Fruit fly (Drosophila melanogaster): ENCODE measurements around the gene mtgo.

The mtgo gene

DNA sequence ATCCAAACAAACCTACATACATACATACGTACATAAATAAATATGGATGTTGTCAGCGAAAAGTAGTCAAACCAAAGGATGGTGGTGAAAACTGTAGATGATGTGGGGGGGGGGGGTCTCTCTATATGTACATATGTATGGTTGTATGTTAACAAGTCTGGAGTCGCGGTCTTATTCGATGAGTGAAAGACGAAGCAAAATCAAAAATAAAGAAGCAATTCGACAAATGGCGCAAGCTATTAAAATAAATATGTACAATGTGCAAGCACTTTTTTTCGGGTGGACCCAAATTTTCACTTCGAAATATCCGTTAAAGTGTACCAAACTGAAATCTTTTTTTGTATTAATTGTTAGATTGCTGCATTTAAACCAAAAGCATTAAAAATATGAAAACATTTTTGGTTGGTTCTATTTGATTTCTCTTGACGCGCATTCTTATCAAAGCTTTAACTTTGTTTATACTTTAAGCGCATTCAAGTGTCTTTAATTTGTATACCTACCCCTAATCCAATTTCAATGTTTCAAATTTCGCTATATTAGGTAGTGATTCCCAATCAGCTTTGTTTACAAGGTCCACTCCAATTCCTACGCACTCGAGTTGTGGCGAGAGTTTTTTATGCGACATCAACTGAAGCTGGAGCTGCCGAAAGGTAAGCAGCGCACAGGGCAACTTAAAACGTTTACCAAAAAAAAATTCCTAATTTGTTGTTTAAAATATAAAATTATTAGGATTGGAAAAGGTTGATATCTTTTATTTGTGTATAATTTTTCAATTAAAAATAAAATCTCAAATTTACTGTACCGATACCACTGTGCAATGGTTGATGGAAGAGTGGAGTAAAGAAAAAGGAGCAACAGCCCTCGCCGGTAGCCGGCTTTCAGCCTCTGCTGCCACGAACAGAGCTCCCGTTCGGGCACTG is 139.4 kb downstream of the mtgo start, which contains the start of gene CG31807 (continued):
- TF ChIP-seq CG2116 (GFP tag; optimal IDR thresholded peaks at IDR 0.05): no peak
- no peak for TF ChIP-seq Dll (GFP tag; IDR thresholded peaks at IDR 0.05; ENCODE audit: partially characterized antibody)
- no peak for TF ChIP-seq stwl (tag; optimal IDR thresholded peaks at IDR 0.05)
- TF ChIP-seq H2.0 (GFP tag; IDR thresholded peaks at IDR 0.05): 0 out of 2 replicates have a peak, but pooled peaks have one; percentile 3
- TF ChIP-seq pho (GFP tag; optimal IDR thresholded peaks at IDR 0.05): peak; percentile 28
- peak; percentile 65 for TF ChIP-seq ind (GFP tag; optimal IDR thresholded peaks at IDR 0.05)
- TF ChIP-seq CG6683 (GFP tag; optimal IDR thresholded peaks at IDR 0.05): peak; percentile 31
- TF ChIP-seq CG1832 (GFP tag; optimal IDR thresholded peaks at IDR 0.05): no peak
- TF ChIP-seq CG42726 (GFP tag; IDR thresholded peaks at IDR 0.05; ENCODE audit: partially characterized antibody): no peak
- TF ChIP-seq inv (GFP tag; IDR thresholded peaks at IDR 0.05; ENCODE audit: partially characterized antibody): no peak
- 0 out of 2 replicates have a peak, but pooled peaks have one; percentile 18 for TF ChIP-seq ssp (GFP tag; IDR thresholded peaks at IDR 0.05)

DNA sequence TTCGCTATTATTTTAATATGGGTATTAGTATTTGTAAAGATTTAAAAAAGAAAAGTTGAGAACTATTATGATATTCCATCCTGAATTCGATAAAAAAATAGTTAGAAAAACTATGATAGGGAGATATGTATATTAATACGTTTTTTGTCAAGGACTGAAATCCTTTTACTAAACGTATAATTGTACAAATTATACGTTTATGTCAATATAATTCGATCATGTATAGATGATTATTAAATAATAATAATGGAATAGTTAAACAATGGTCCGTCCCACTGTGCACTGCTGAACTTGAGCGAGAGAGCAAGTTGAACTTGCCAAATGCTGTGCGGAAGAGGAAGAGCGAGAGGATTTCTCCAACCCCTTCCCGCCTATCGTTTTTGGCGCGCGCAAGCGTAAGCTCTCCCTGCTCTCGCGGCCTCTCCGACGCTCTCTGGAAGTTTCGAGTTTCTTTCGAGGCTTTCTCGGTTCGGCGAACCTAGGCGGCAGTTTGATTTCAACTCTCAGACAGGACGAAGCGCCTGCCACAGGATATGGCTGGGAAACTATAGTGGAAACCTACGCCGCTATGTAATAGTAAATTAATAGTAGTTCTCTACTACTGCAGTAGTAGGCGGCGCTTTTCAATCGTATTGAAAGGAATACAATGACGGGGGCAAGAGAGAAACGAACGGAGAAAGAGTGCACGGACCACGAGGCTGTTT is 140.2 kb downstream of the mtgo start:
- TF ChIP-seq gce (GFP tag; IDR thresholded peaks at IDR 0.05) (no peak), az2 (GFP tag; optimal IDR thresholded peaks at IDR 0.05) (peak; percentile 38), CG2120 (GFP tag; optimal IDR thresholded peaks at IDR 0.05) (peak; percentile 32), CG13123 (GFP tag; optimal IDR thresholded peaks at IDR 0.05) (no peak), CG18599 (GFP tag; optimal IDR thresholded peaks at IDR 0.05) (peak; percentile 75), Nf-YC (tag; optimal IDR thresholded peaks at IDR 0.05) (peak; percentile 56), CG4707 (GFP tag; optimal IDR thresholded peaks at IDR 0.05) (peak; percentile 65), Ptx1 (GFP tag; IDR thresholded peaks at IDR 0.05) (peak; percentile 22; the same call in 1 of the 2 replicates), CG10959 (GFP tag; IDR thresholded peaks at IDR 0.05) (no peak), CG14710 (tag; optimal IDR thresholded peaks at IDR 0.05) (peak; percentile 64), gem (tag; optimal IDR thresholded peaks at IDR 0.05) (peak; percentile 87), CG10543 (GFP tag; optimal IDR thresholded peaks at IDR 0.05) (peak; percentile 40), CG10147 (GFP tag; optimal IDR thresholded peaks at IDR 0.05) (peak; percentile 70), ewg (GFP tag; optimal IDR thresholded peaks at IDR 0.05) (peak; percentile 92), CG12299 (tag; optimal IDR thresholded peaks at IDR 0.05) (peak; percentile 64), CG30403 (GFP tag; optimal IDR thresholded peaks at IDR 0.05) (peak; percentile 69), sr (GFP tag; IDR thresholded peaks at IDR 0.05) (no peak), CG13775 (GFP tag; optimal IDR thresholded peaks at IDR 0.05) (peak; percentile 23), CG18619 (GFP tag; optimal IDR thresholded peaks at IDR 0.05) (peak; percentile 60), jumu (GFP tag; optimal IDR thresholded peaks at IDR 0.05) (no peak), CG8290 (GFP tag; optimal IDR thresholded peaks at IDR 0.05) (no peak), CG8290 (tag; optimal IDR thresholded peaks at IDR 0.05) (no peak), CG5180 (GFP tag; optimal IDR thresholded peaks at IDR 0.05) (peak; percentile 56), cwo (GFP tag; optimal IDR thresholded peaks at IDR 0.05) (peak; percentile 75), gsb-n (tag; optimal IDR thresholded peaks at IDR 0.05) (peak; percentile 49), CG3281 (GFP tag; optimal IDR thresholded peaks at IDR 0.05) (peak; percentile 65), org-1 (GFP tag; optimal IDR thresholded peaks at IDR 0.05) (peak; percentile 54), Ssrp (tag; optimal IDR thresholded peaks at IDR 0.05) (peak; percentile 57), B-H2 (GFP tag; optimal IDR thresholded peaks at IDR 0.05) (peak; percentile 31), D19A (tag; optimal IDR thresholded peaks at IDR 0.05) (peak; percentile 63), Abd-B (GFP tag; optimal IDR thresholded peaks at IDR 0.05) (peak; percentile 58), phol (tag; optimal IDR thresholded peaks at IDR 0.05) (peak; percentile 80), PHDP (tag; optimal IDR thresholded peaks at IDR 0.05) (peak; percentile 80), CG14860 (GFP tag; IDR thresholded peaks at IDR 0.05; ENCODE audit: partially characterized antibody) (no peak)

All from whole organism, embryonic.